Worm (Caenorhabditis elegans) whole organism, L4 larva: ENCODE data around the gene ZK596.3.

Source experiments
- F37D6.2 ChIP-seq: sonication (generic microtip); optimal IDR thresholded peaks from 2 replicates; lab custom pipeline; 2016; ENCODE audit warnings: mild to moderate bottlenecking, missing genetic modification characterization, missing compliant biosample characterization
- R02D3.7 ChIP-seq: fragments of 150-350 bp; sonication (generic microtip); optimal IDR thresholded peaks from 3 replicates; lab custom pipeline; 2014; ENCODE audit warnings: missing biosample characterization, missing genetic modification characterization
- T20F7.1 ChIP-seq: fragments of 200-800 bp; sonication (Bioruptor generic); optimal IDR thresholded peaks from 2 replicates; lab custom pipeline; 2018; ENCODE audit warnings: mild to moderate bottlenecking, missing genetic modification characterization, missing compliant biosample characterization
- T26A8.4 ChIP-seq: fragments of 200-800 bp; sonication (Bioruptor generic); IDR thresholded peaks from 2 replicates; pipeline ENCODE4 v1.3.6; 2022; ENCODE audit warnings: missing genetic modification characterization, missing compliant biosample characterization
- ZK337.2 ChIP-seq: fragments of 200-800 bp; sonication (Bioruptor generic); IDR thresholded peaks from 2 replicates; pipeline ENCODE4 v1.3.6; 2022; ENCODE audit warnings: missing genetic modification reagents, missing genetic modification characterization, missing compliant biosample characterization
- aha-1 ChIP-seq: fragments of 150-350 bp; peaks from one replicate; lab custom pipeline; 2014; ENCODE audit warnings: missing biosample characterization, missing genetic modification characterization
- aly-2 ChIP-seq: sonication (generic microtip); optimal IDR thresholded peaks from 2 replicates; lab custom pipeline; 2018; ENCODE audit warnings: missing biosample characterization, missing genetic modification characterization
- ama-1 ChIP-seq: fragments of 150-350 bp; optimal IDR thresholded peaks from 2 replicates; lab custom pipeline; 2014; ENCODE audit warnings: inconsistent platforms, mixed read lengths
- attf-4 ChIP-seq: sonication (generic microtip); optimal IDR thresholded peaks from 3 replicates; lab custom pipeline; 2017; ENCODE audit warnings: missing biosample characterization, missing genetic modification characterization
- ceh-62 ChIP-seq: sonication (generic microtip); optimal IDR thresholded peaks from 2 replicates; lab custom pipeline; 2017; ENCODE audit warnings: missing biosample characterization, missing genetic modification characterization
- daf-12 ChIP-seq: fragments of 150-350 bp; optimal IDR thresholded peaks from 2 replicates; lab custom pipeline; 2014; ENCODE audit warnings: missing biosample characterization, missing genetic modification reagents, missing genetic modification characterization
- daf-16 ChIP-seq, 3 experiments: sonication (generic microtip); optimal IDR thresholded peaks; 2 replicates each; lab custom pipeline; 2016 to 2017; ENCODE audit warnings: missing genetic modification characterization in 3 of 3, missing genetic modification reagents in 3 of 3, mild to moderate bottlenecking in 2 of 3, missing compliant biosample characterization in 2 of 3, missing biosample characterization in 1 of 3, moderate library complexity in 1 of 3
- dmd-6 ChIP-seq: fragments of 200-800 bp; sonication (Bioruptor generic); IDR thresholded peaks from 2 replicates; pipeline ENCODE4 v1.3.6; 2022; ENCODE audit warnings: missing genetic modification reagents, missing genetic modification characterization, missing compliant biosample characterization
- dmd-8 ChIP-seq: fragments of 200-800 bp; sonication (Bioruptor generic); IDR thresholded peaks from 2 replicates; pipeline ENCODE4 v1.3.6; 2022; ENCODE audit warnings: missing genetic modification characterization, missing compliant biosample characterization
- dmd-9 ChIP-seq: fragments of 200-800 bp; sonication (Bioruptor generic); IDR thresholded peaks from 2 replicates; pipeline ENCODE4 v1.3.6; 2022; ENCODE audit warnings: missing genetic modification reagents, missing genetic modification characterization, missing compliant biosample characterization
- dpl-1 ChIP-seq: fragments of 150-350 bp; optimal IDR thresholded peaks from 2 replicates; lab custom pipeline; 2014; ENCODE audit warnings: missing biosample characterization, missing genetic modification reagents, missing genetic modification characterization
- duxl-1 ChIP-seq: sonication (generic microtip); optimal IDR thresholded peaks from 2 replicates; lab custom pipeline; 2016; ENCODE audit warnings: mild to moderate bottlenecking, missing genetic modification characterization, moderate library complexity, missing compliant biosample characterization; ENCODE audit not compliant: poor library complexity
- dve-1 ChIP-seq: sonication (generic microtip); optimal IDR thresholded peaks from 2 replicates; lab custom pipeline; 2017; ENCODE audit warnings: antibody characterized with exemption, mild to moderate bottlenecking, missing genetic modification characterization, missing compliant biosample characterization; ENCODE audit not compliant: insufficient read depth
- egl-27 ChIP-seq: sonication (generic microtip); optimal IDR thresholded peaks from 3 replicates; lab custom pipeline; 2017; ENCODE audit warnings: missing biosample characterization, missing genetic modification reagents, missing genetic modification characterization
- hlh-11 ChIP-seq: fragments of 200-800 bp; sonication (Bioruptor generic); optimal IDR thresholded peaks from 2 replicates; lab custom pipeline; 2018; ENCODE audit warnings: mild to moderate bottlenecking, missing genetic modification characterization, missing compliant biosample characterization
- hlh-30 ChIP-seq: sonication (generic microtip); optimal IDR thresholded peaks from 2 replicates; lab custom pipeline; 2017; ENCODE audit warnings: antibody characterized with exemption, mild to moderate bottlenecking, missing genetic modification characterization, missing compliant biosample characterization; ENCODE audit not compliant: insufficient read depth
- hmg-1.1 ChIP-seq: fragments of 200-800 bp; sonication (Bioruptor generic); IDR thresholded peaks from 2 replicates; pipeline ENCODE4 v1.3.6; 2022; ENCODE audit warnings: missing genetic modification reagents, missing genetic modification characterization, missing compliant biosample characterization
- jun-1 ChIP-seq: fragments of 150-350 bp; optimal IDR thresholded peaks from 2 replicates; lab custom pipeline; 2014; ENCODE audit warnings: missing biosample characterization, missing genetic modification reagents, missing genetic modification characterization
- lin-39 ChIP-seq: fragments of 150-350 bp; optimal IDR thresholded peaks from 2 replicates; lab custom pipeline; 2014; ENCODE audit warnings: missing biosample characterization, missing genetic modification reagents, missing genetic modification characterization
- lsy-2 ChIP-seq, 2 experiments: fragments of 150-350 bp in 1 of 2; sonication (generic microtip) in 1 of 2; optimal IDR thresholded peaks; 2 replicates each; lab custom pipeline; 2014 to 2017; ENCODE audit warnings: missing biosample characterization in 2 of 2, missing genetic modification characterization in 2 of 2
- madf-9 ChIP-seq: fragments of 200-800 bp; sonication (Bioruptor generic); conservative IDR thresholded peaks from 2 replicates; pipeline ENCODE4 v1.3.6; 2022; ENCODE audit warnings: missing genetic modification reagents, missing genetic modification characterization, missing compliant biosample characterization
- mep-1 ChIP-seq: fragments of 150-350 bp; sonication (generic microtip); optimal IDR thresholded peaks from 3 replicates; lab custom pipeline; 2014; ENCODE audit warnings: missing biosample characterization, missing genetic modification characterization
- mxl-2 ChIP-seq: fragments of 200-800 bp; sonication (Bioruptor generic); conservative IDR thresholded peaks from 2 replicates; pipeline ENCODE4 v1.3.6; 2022; ENCODE audit warnings: missing genetic modification reagents, missing genetic modification characterization, missing compliant biosample characterization
- mxl-3 ChIP-seq: fragments of 200-800 bp; sonication (Bioruptor generic); optimal IDR thresholded peaks from 2 replicates; lab custom pipeline; 2018; ENCODE audit warnings: mild to moderate bottlenecking, missing genetic modification characterization, missing compliant biosample characterization
- nhr-10 ChIP-seq: fragments of 150-350 bp; optimal IDR thresholded peaks from 2 replicates; lab custom pipeline; 2014; ENCODE audit warnings: missing biosample characterization, missing genetic modification characterization
- nhr-102 ChIP-seq: sonication (generic microtip); optimal IDR thresholded peaks from 2 replicates; lab custom pipeline; 2016; ENCODE audit warnings: mild to moderate bottlenecking, missing genetic modification characterization, moderate library complexity, missing compliant biosample characterization
- nhr-11 ChIP-seq: fragments of 150-350 bp; optimal IDR thresholded peaks from 2 replicates; lab custom pipeline; 2014; ENCODE audit warnings: missing biosample characterization, missing genetic modification characterization
- nhr-25 ChIP-seq: sonication (generic microtip); optimal IDR thresholded peaks from 2 replicates; lab custom pipeline; 2017; ENCODE audit warnings: missing genetic modification characterization, mild to moderate bottlenecking, missing compliant biosample characterization, antibody characterized with exemption, moderate library complexity, borderline replicate concordance; ENCODE audit not compliant: insufficient read depth
- nhr-28 ChIP-seq: fragments of 150-350 bp; optimal IDR thresholded peaks from 2 replicates; lab custom pipeline; 2014; ENCODE audit warnings: missing biosample characterization, missing genetic modification characterization
- nhr-48 ChIP-seq: sonication (generic microtip); optimal IDR thresholded peaks from 2 replicates; lab custom pipeline; 2016; ENCODE audit warnings: mild to moderate bottlenecking, missing genetic modification characterization, missing compliant biosample characterization
- pha-4 ChIP-seq, 2 experiments: fragments of 150-350 bp in 1 of 2; fragments of 200-800 bp in 1 of 2; sonication (Bioruptor generic) in 1 of 2; IDR thresholded peaks in 1 of 2; optimal IDR thresholded peaks in 1 of 2; 2 replicates each; pipeline versions ENCODE4 v1.3.6 to Lab custom; 2014 to 2022; ENCODE audit warnings: missing genetic modification characterization in 2 of 2, missing genetic modification reagents in 2 of 2, missing biosample characterization in 1 of 2, missing compliant biosample characterization in 1 of 2
- saeg-2 ChIP-seq: fragments of 200-800 bp; sonication (Bioruptor generic); IDR thresholded peaks from 2 replicates; pipeline ENCODE4 v1.3.6; 2022; ENCODE audit warnings: missing genetic modification reagents, missing genetic modification characterization, missing compliant biosample characterization
- sdz-12 ChIP-seq: fragments of 200-800 bp; sonication (Bioruptor generic); optimal IDR thresholded peaks from 2 replicates; lab custom pipeline; 2018; ENCODE audit warnings: mild to moderate bottlenecking, missing genetic modification characterization, missing compliant biosample characterization
- skn-1 ChIP-seq: fragments of 150-350 bp; optimal IDR thresholded peaks from 2 replicates; lab custom pipeline; 2014; ENCODE audit warnings: missing biosample characterization, missing genetic modification characterization
- spr-1 ChIP-seq: sonication (generic microtip); optimal IDR thresholded peaks from 2 replicates; lab custom pipeline; 2016; ENCODE audit warnings: mild to moderate bottlenecking, missing genetic modification characterization, missing compliant biosample characterization
- tra-1 ChIP-seq: fragments of 200-800 bp; sonication (Bioruptor generic); IDR thresholded peaks from 2 replicates; pipeline ENCODE4 v1.3.6; 2022; ENCODE audit warnings: missing genetic modification reagents, missing genetic modification characterization, missing compliant biosample characterization
- unc-130 ChIP-seq: sonication (generic microtip); optimal IDR thresholded peaks from 2 replicates; lab custom pipeline; 2016; ENCODE audit warnings: missing genetic modification reagents, missing genetic modification characterization, missing compliant biosample characterization
- unc-62 ChIP-seq, 3 experiments: fragments of 150-350 bp in 1 of 3; sonication (generic microtip); optimal IDR thresholded peaks in 2 of 3; peaks in 1 of 3; 1 replicate in 1 of 3; 2 replicates in 2 of 3; lab custom pipeline; 2014 to 2017; ENCODE audit warnings: missing biosample characterization in 3 of 3, missing genetic modification characterization in 3 of 3, missing genetic modification reagents in 3 of 3, missing genotype in 1 of 3
- vab-7 ChIP-seq: fragments of 200-800 bp; sonication (Bioruptor generic); IDR thresholded peaks from 2 replicates; pipeline ENCODE4 v1.3.6; 2022; ENCODE audit warnings: missing genetic modification reagents, missing genetic modification characterization, missing compliant biosample characterization
- zfp-3 ChIP-seq: fragments of 200-800 bp; sonication (Bioruptor generic); conservative IDR thresholded peaks from 2 replicates; pipeline ENCODE4 v1.3.6; 2022; ENCODE audit warnings: missing genetic modification reagents, missing genetic modification characterization, missing compliant biosample characterization
- zip-11 ChIP-seq: fragments of 200-800 bp; sonication (Bioruptor generic); IDR thresholded peaks from 2 replicates; pipeline ENCODE4 v1.3.6; 2022; ENCODE audit warnings: missing genetic modification characterization, missing compliant biosample characterization
- zip-2 ChIP-seq: fragments of 150-350 bp; optimal IDR thresholded peaks from 2 replicates; lab custom pipeline; 2014; ENCODE audit warnings: missing biosample characterization, missing genetic modification characterization
- ztf-7 ChIP-seq: fragments of 150-350 bp; optimal IDR thresholded peaks from 2 replicates; lab custom pipeline; 2014; ENCODE audit warnings: missing biosample characterization, missing genetic modification characterization

Gene ZK596.3

ce11 chrIV:10935853-10936491, 31.8 kb upstream of the ZK596.3 start, which contains the start of gene lgg-2:
lgg-2 (minus strand) TSS chrIV:10935903.
- TF ChIP-seq dve-1 (tag; lab: Kevin White, UChicago) (peak; percentile 97), tra-1 (GFP tag; lab: Robert Waterston, UW) (peak; percentile 92), saeg-2 (GFP tag; lab: Robert Waterston, UW) (peak; percentile 89), hlh-30 (peak; percentile 100), lsy-2 (tag; optimal IDR thresholded peaks at IDR 0.05; lab: Kevin White, UChicago) (peak; percentile 88 to 95), T26A8.4 (GFP tag; lab: Robert Waterston, UW) (peak; percentile 87), madf-9 (GFP tag; lab: Robert Waterston, UW) (peak; percentile 25; the same call in 1 of the 2 replicates), unc-130 (no peak), jun-1 (tag; lab: Kevin White, UChicago) (peak; percentile 91), duxl-1 (tag; lab: Kevin White, UChicago) (peak; percentile 69), T20F7.1 (GFP tag; lab: Kevin White, UChicago) (peak; percentile 83), R02D3.7 (tag; lab: Kevin White, UChicago) (no peak), dmd-6 (GFP tag; lab: Robert Waterston, UW) (peak; percentile 97), dmd-9 (GFP tag; lab: Robert Waterston, UW) (no peak), nhr-102 (tag; lab: Kevin White, UChicago) (peak; percentile 92), daf-16 (GFP tag; optimal IDR thresholded peaks at IDR 0.05; lab: Kevin White, UChicago) (peak; percentile 63 to 70), daf-16 (tag; optimal IDR thresholded peaks at IDR 0.05; lab: Kevin White, UChicago) (peak; percentile 93), mxl-2 (GFP tag; lab: Robert Waterston, UW) (0 out of 2 replicates have a peak, but pooled peaks have one; percentile 31), zip-11 (GFP tag; lab: Robert Waterston, UW) (no peak), F37D6.2 (tag; lab: Kevin White, UChicago) (peak; percentile 80), hmg-1.1 (GFP tag; lab: Robert Waterston, UW) (peak; percentile 87), mxl-3 (peak; percentile 84), spr-1 (tag; lab: Kevin White, UChicago) (peak; percentile 82), vab-7 (GFP tag; lab: Robert Waterston, UW) (no peak), nhr-28 (tag; lab: Kevin White, UChicago) (peak; percentile 96), nhr-11 (peak; percentile 97), nhr-25 (peak; percentile 86), attf-4 (tag; lab: Kevin White, UChicago) (peak; percentile 65), sdz-12 (GFP tag; lab: Kevin White, UChicago) (no peak), aha-1 (tag; lab: Kevin White, UChicago) (peak; percentile 100), daf-12 (no peak), ZK337.2 (GFP tag; lab: Robert Waterston, UW) (no peak), zip-2 (no peak), dpl-1 (GFP tag; lab: Kevin White, UChicago) (peak; percentile 66), mep-1 (tag; lab: Kevin White, UChicago) (peak; percentile 97), dmd-8 (no peak), skn-1 (tag; lab: Kevin White, UChicago) (no peak), pha-4 (GFP tag; IDR thresholded peaks at IDR 0.05; lab: Robert Waterston, UW) (peak; percentile 78), pha-4 (tag; optimal IDR thresholded peaks at IDR 0.05; lab: Kevin White, UChicago) (peak; percentile 98), hlh-11 (tag; lab: Kevin White, UChicago) (peak; percentile 100), zfp-3 (peak; percentile 89), egl-27 (tag; lab: Kevin White, UChicago) (no peak), aly-2 (no peak), nhr-48 (tag; lab: Kevin White, UChicago) (peak; percentile 98), unc-62 (GFP tag; optimal IDR thresholded peaks at IDR 0.05 in 1 of 2; lab: Kevin White, UChicago) (peak in 1 of 2 experiments; percentile 99), unc-62 (tag; optimal IDR thresholded peaks at IDR 0.05; lab: Kevin White, UChicago) (peak; percentile 67), ama-1 (lab: Kevin White, UChicago) (peak; percentile 19), lin-39 (tag; lab: Kevin White, UChicago) (peak; percentile 1), ceh-62 (no peak), ztf-7 (tag; lab: Kevin White, UChicago) (peak; percentile 85), nhr-10 (peak; percentile 80)
